Worm (Caenorhabditis elegans) whole organism, young adult: ENCODE data around the gene ceh-88.

Experiments used
- C17E4.6 ChIP-seq: fragments of 200-800 bp; sonication (Bioruptor generic); IDR thresholded peaks from 2 replicates; pipeline ENCODE4 v1.3.6; 2022; ENCODE audit warnings: missing genetic modification reagents, missing genetic modification characterization, missing compliant biosample characterization
- F10E7.11 ChIP-seq: sonication (generic microtip); optimal IDR thresholded peaks from 2 replicates; lab custom pipeline; 2017; ENCODE audit warnings: mild to moderate bottlenecking, missing genetic modification characterization, moderate library complexity, missing compliant biosample characterization
- F37B4.10 ChIP-seq: fragments of 200-800 bp; sonication (Bioruptor generic); IDR thresholded peaks from 2 replicates; pipeline ENCODE4 v1.3.6; 2022; ENCODE audit warnings: missing genetic modification characterization, missing compliant biosample characterization
- F57A8.1 ChIP-seq: fragments of 200-800 bp; sonication (Bioruptor generic); optimal IDR thresholded peaks from 2 replicates; lab custom pipeline; 2018; ENCODE audit warnings: mild to moderate bottlenecking, missing genetic modification characterization, moderate library complexity, missing compliant biosample characterization
- K12H6.12 ChIP-seq: fragments of 200-800 bp; sonication (Bioruptor generic); optimal IDR thresholded peaks from 2 replicates; lab custom pipeline; 2018; ENCODE audit warnings: mild to moderate bottlenecking, missing genetic modification characterization, missing compliant biosample characterization
- T26A5.8 ChIP-seq: sonication (generic microtip); optimal IDR thresholded peaks from 2 replicates; lab custom pipeline; 2016; ENCODE audit warnings: missing genetic modification characterization, missing compliant biosample characterization
- Y53F4B.3 ChIP-seq: fragments of 200-800 bp; sonication (Bioruptor generic); IDR thresholded peaks from 2 replicates; pipeline ENCODE4 v1.3.6; 2022; ENCODE audit warnings: missing genetic modification reagents, missing genetic modification characterization, missing compliant biosample characterization
- Y79H2A.3 ChIP-seq: fragments of 200-800 bp; sonication (Bioruptor generic); conservative IDR thresholded peaks from 2 replicates; pipeline ENCODE4 v1.3.6; 2022; ENCODE audit warnings: missing genetic modification reagents, missing genetic modification characterization, missing compliant biosample characterization
- atf-7 ChIP-seq: sonication (generic microtip); optimal IDR thresholded peaks from 2 replicates; lab custom pipeline; 2017; ENCODE audit warnings: mild to moderate bottlenecking, missing genetic modification characterization, missing compliant biosample characterization
- attf-3 ChIP-seq: fragments of 200-800 bp; sonication (Bioruptor generic); conservative IDR thresholded peaks from 2 replicates; pipeline ENCODE4 v1.3.6; 2022; ENCODE audit warnings: missing genetic modification reagents, missing genetic modification characterization, missing compliant biosample characterization
- attf-6 ChIP-seq: fragments of 200-800 bp; sonication (Bioruptor generic); IDR thresholded peaks from 2 replicates; pipeline ENCODE4 v1.3.6; 2022; ENCODE audit warnings: missing genetic modification reagents, missing genetic modification characterization, missing compliant biosample characterization
- ccch-3 ChIP-seq: fragments of 200-800 bp; sonication (Bioruptor generic); optimal IDR thresholded peaks from 2 replicates; lab custom pipeline; 2018; ENCODE audit warnings: mild to moderate bottlenecking, missing genetic modification characterization, missing compliant biosample characterization
- cebp-2 ChIP-seq: fragments of 200-800 bp; sonication (Bioruptor generic); IDR thresholded peaks from 2 replicates; pipeline ENCODE4 v1.3.6; 2022; ENCODE audit warnings: missing genetic modification characterization, missing compliant biosample characterization
- ceh-58 ChIP-seq: fragments of 200-800 bp; sonication (Bioruptor generic); IDR thresholded peaks from 2 replicates; pipeline ENCODE4 v1.3.6; 2022; ENCODE audit warnings: missing genetic modification characterization, missing compliant biosample characterization
- efl-1 ChIP-seq: fragments of 150-350 bp; optimal IDR thresholded peaks from 2 replicates; lab custom pipeline; 2014; ENCODE audit warnings: missing biosample characterization, missing genetic modification reagents, missing genetic modification characterization
- egl-44 ChIP-seq: fragments of 200-800 bp; sonication (Bioruptor generic); IDR thresholded peaks from 2 replicates; pipeline ENCODE4 v1.3.6; 2022; ENCODE audit warnings: missing genetic modification reagents, missing genetic modification characterization, missing compliant biosample characterization
- egrh-3 ChIP-seq: fragments of 200-800 bp; sonication (Bioruptor generic); IDR thresholded peaks from 2 replicates; pipeline ENCODE4 v1.3.6; 2022; ENCODE audit warnings: missing genetic modification reagents, missing genetic modification characterization, missing compliant biosample characterization
- ekl-4 ChIP-seq: fragments of 200-800 bp; sonication (Bioruptor generic); IDR thresholded peaks from 2 replicates; pipeline ENCODE4 v1.3.6; 2022; ENCODE audit warnings: missing genetic modification reagents, missing genetic modification characterization, missing compliant biosample characterization
- ets-4 ChIP-seq: fragments of 200-800 bp; sonication (Bioruptor generic); optimal IDR thresholded peaks from 2 replicates; lab custom pipeline; 2018; ENCODE audit warnings: mild to moderate bottlenecking, missing genetic modification characterization, missing compliant biosample characterization
- hlh-12 ChIP-seq: sonication (generic microtip); optimal IDR thresholded peaks from 2 replicates; lab custom pipeline; 2016; ENCODE audit warnings: missing genetic modification characterization, missing compliant biosample characterization
- hlh-26 ChIP-seq: fragments of 200-800 bp; sonication (Bioruptor generic); conservative IDR thresholded peaks from 2 replicates; pipeline ENCODE4 v1.3.6; 2022; ENCODE audit warnings: missing genetic modification reagents, missing genetic modification characterization, missing compliant biosample characterization
- lag-1 ChIP-seq: fragments of 200-800 bp; sonication (Bioruptor generic); IDR thresholded peaks from 2 replicates; pipeline ENCODE4 v1.3.6; 2022; ENCODE audit warnings: missing genetic modification reagents, missing genetic modification characterization, missing compliant biosample characterization
- madf-3 ChIP-seq: fragments of 200-800 bp; sonication (Bioruptor generic); IDR thresholded peaks from 2 replicates; pipeline ENCODE4 v1.3.6; 2022; ENCODE audit warnings: missing genetic modification reagents, missing genetic modification characterization, missing compliant biosample characterization
- mcd-1 ChIP-seq: fragments of 200-800 bp; sonication (Bioruptor generic); IDR thresholded peaks from 2 replicates; pipeline ENCODE4 v1.3.6; 2022; ENCODE audit warnings: missing genetic modification reagents, missing genetic modification characterization, missing compliant biosample characterization
- mel-28 ChIP-seq: sonication (generic microtip); optimal IDR thresholded peaks from 2 replicates; lab custom pipeline; 2016; ENCODE audit warnings: borderline replicate concordance, mild to moderate bottlenecking, missing genetic modification characterization, missing compliant biosample characterization
- nhr-90 ChIP-seq: sonication (generic microtip); optimal IDR thresholded peaks from 2 replicates; lab custom pipeline; 2016; ENCODE audit warnings: missing genotype, mild to moderate bottlenecking, missing genetic modification characterization, missing compliant biosample characterization
- rcor-1 ChIP-seq: fragments of 200-800 bp; sonication (Bioruptor generic); IDR thresholded peaks from 2 replicates; pipeline ENCODE4 v1.3.6; 2022; ENCODE audit warnings: missing genetic modification reagents, missing genetic modification characterization, missing compliant biosample characterization
- rpc-1 ChIP-seq, 2 experiments: fragments of 150-350 bp in 1 of 2; sonication (generic microtip) in 1 of 2; optimal IDR thresholded peaks; 2 replicates each; lab custom pipeline; 2014 to 2018; ENCODE audit warnings: missing biosample characterization in 1 of 2, missing genetic modification characterization in 1 of 2, missing genetic modification reagents in 1 of 2, missing genotype in 1 of 2
- snpc-1.3 ChIP-seq: sonication (generic microtip); optimal IDR thresholded peaks from 2 replicates; lab custom pipeline; 2017; ENCODE audit warnings: missing genetic modification characterization, mild to moderate bottlenecking, missing compliant biosample characterization, antibody characterized with exemption, moderate library complexity, missing genotype, missing genetic modification reagents; ENCODE audit not compliant: insufficient read depth
- snpc-3.4 ChIP-seq: sonication (generic microtip); optimal IDR thresholded peaks from 2 replicates; lab custom pipeline; 2017; ENCODE audit warnings: missing genetic modification characterization, mild to moderate bottlenecking, missing compliant biosample characterization, antibody characterized with exemption, moderate library complexity, missing genotype, missing genetic modification reagents
- snpc-4 ChIP-seq, 5 experiments: fragments of 150-350 bp in 1 of 5; sonication (generic microtip) in 4 of 5; optimal IDR thresholded peaks; 2 replicates each; lab custom pipeline; 2014 to 2018; ENCODE audit warnings: missing genetic modification characterization in 5 of 5, missing biosample characterization in 3 of 5, antibody characterized with exemption in 2 of 5, mild to moderate bottlenecking in 2 of 5, missing compliant biosample characterization in 2 of 5, missing genotype in 2 of 5, moderate library complexity in 2 of 5, missing genetic modification reagents in 1 of 5
- sptf-2 ChIP-seq: fragments of 200-800 bp; sonication (Bioruptor generic); optimal IDR thresholded peaks from 2 replicates; lab custom pipeline; 2018; ENCODE audit warnings: mild to moderate bottlenecking, missing genetic modification characterization, missing compliant biosample characterization
- unc-130 ChIP-seq: sonication (generic microtip); optimal IDR thresholded peaks from 2 replicates; lab custom pipeline; 2016; ENCODE audit warnings: missing genetic modification reagents, missing genetic modification characterization, missing compliant biosample characterization
- xnd-1 ChIP-seq: sonication (generic microtip); optimal IDR thresholded peaks from 2 replicates; lab custom pipeline; 2016; ENCODE audit warnings: missing genotype, missing genetic modification reagents, missing genetic modification characterization, missing compliant biosample characterization
- zfh-2 ChIP-seq: fragments of 200-800 bp; sonication (Bioruptor generic); conservative IDR thresholded peaks from 2 replicates; pipeline ENCODE4 v1.3.6; 2022; ENCODE audit warnings: missing genetic modification reagents, missing genetic modification characterization, missing compliant biosample characterization
- ztf-25 ChIP-seq: fragments of 200-800 bp; sonication (Bioruptor generic); IDR thresholded peaks from 2 replicates; pipeline ENCODE4 v1.3.6; 2022; ENCODE audit warnings: missing genetic modification reagents, missing genetic modification characterization, missing compliant biosample characterization

The ceh-88 gene

DNA sequence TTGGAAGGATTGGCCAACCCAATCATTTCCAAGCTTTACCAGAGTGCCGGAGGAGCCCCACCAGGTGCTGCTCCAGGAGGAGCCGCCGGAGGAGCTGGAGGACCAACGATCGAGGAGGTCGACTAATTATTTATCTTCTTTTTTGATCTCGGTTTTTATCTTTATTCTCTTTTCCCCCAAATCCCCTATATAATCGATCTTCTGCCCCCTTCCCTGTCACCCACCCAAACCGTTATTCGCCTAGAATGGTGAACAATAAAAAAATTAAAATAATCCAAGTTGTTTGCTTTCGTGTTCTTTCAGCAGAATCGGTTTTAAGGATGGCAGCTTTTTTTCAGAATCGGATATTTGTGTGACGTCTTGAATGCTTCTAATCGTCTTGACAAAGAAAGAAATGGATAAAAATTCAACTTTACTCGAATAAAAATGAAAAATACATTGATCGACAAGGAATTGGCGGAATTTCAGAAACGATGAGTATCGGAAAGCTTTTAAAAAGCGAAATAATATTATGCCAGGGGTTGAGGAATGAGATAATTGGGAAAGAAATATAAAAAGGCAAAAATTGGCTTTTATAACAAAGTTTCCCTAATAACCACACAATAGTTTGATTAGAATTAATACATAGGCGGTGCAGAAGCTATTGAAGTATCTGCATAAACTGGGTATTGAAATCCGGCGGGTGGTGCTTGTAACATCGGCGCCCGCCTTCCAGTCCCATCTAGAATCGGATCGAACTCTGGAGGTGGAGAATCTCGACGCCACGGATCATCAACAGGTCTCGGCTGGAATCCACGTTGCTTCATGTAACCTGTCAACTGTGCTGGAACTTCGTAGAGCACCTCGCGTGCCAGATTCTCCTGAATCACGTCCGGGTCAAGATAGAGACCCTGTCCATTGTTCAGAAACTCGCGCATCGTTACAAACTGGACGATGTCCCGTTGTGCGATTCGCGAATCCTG lies 47.6 kb upstream of the ceh-88 start (continued):
- TF ChIP-seq Y79H2A.3 (GFP tag; lab: Robert Waterston, UW) (no peak), hlh-26 (GFP tag; lab: Robert Waterston, UW) (no peak), zfh-2 (GFP tag; lab: Robert Waterston, UW) (peak; percentile 96), F57A8.1 (GFP tag; lab: Kevin White, UChicago) (no peak), rpc-1 (optimal IDR thresholded peaks at IDR 0.05; lab: Kevin White, UChicago) (no peak), rpc-1 (tag; optimal IDR thresholded peaks at IDR 0.05; lab: Kevin White, UChicago) (no peak), C17E4.6 (GFP tag; lab: Robert Waterston, UW) (peak; percentile 33; the same call in 1 of the 2 replicates), xnd-1 (tag; lab: Kevin White, UChicago) (no peak), F10E7.11 (peak; percentile 67), madf-3 (GFP tag; lab: Robert Waterston, UW) (peak; percentile 92; the same call in 1 of the 2 replicates), attf-6 (GFP tag; lab: Robert Waterston, UW) (peak; percentile 97), nhr-90 (tag; lab: Kevin White, UChicago) (peak; percentile 35), efl-1 (GFP tag; lab: Kevin White, UChicago) (peak; percentile 31), ekl-4 (peak; percentile 89), K12H6.12 (tag; lab: Kevin White, UChicago) (peak; percentile 75), F37B4.10 (no peak), ztf-25 (GFP tag; lab: Robert Waterston, UW) (no peak), egl-44 (GFP tag; lab: Robert Waterston, UW) (peak; percentile 56; the same call in 1 of the 2 replicates), snpc-3.4 (peak; percentile 91), snpc-4 (GFP tag; optimal IDR thresholded peaks at IDR 0.05; lab: Kevin White, UChicago) (peak; percentile 69), snpc-4 (tag; optimal IDR thresholded peaks at IDR 0.05; lab: Kevin White, UChicago) (peak; percentile 69 to 93 (median 79)), attf-3 (GFP tag; lab: Robert Waterston, UW) (no peak), lag-1 (GFP tag; lab: Robert Waterston, UW) (no peak), ccch-3 (GFP tag; lab: Kevin White, UChicago) (peak; percentile 64), T26A5.8 (peak; percentile 96), atf-7 (tag; lab: Kevin White, UChicago) (peak; percentile 94), sptf-2 (GFP tag; lab: Kevin White, UChicago) (no peak), Y53F4B.3 (GFP tag; lab: Robert Waterston, UW) (no peak), hlh-12 (peak; percentile 9), cebp-2 (GFP tag; lab: Robert Waterston, UW) (no peak), mel-28 (peak; percentile 49), snpc-1.3 (tag; lab: Kevin White, UChicago) (peak; percentile 95), ceh-58 (GFP tag; lab: Robert Waterston, UW) (peak; percentile 89; the same call in 1 of the 2 replicates), mcd-1 (GFP tag; lab: Robert Waterston, UW) (peak; percentile 63), rcor-1 (GFP tag; lab: Robert Waterston, UW) (peak; percentile 84), unc-130 (GFP tag; lab: Kevin White, UChicago) (peak; percentile 58), egrh-3 (GFP tag; lab: Robert Waterston, UW) (peak; percentile 88)
- TF ChIP-seq, all 124 proteins: peak for 91

DNA sequence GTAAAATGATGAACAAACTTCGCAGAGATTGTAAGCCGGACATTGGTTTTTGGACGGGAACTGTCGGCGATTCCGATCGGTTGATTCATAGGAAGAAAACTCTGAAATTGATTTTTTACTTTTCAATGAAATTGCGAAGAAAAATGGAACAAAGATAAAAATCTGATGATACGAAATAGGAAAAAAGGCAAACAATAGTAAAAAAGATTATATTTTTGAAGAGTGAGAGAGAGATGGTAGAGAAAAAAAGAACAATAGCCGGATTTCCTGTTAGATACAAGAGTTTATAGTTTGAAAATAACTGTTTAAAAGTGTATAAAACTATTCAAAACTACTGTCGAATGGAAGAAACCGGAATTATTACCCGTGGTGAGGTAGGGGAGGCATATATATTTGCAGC lies 44.9 kb upstream of the ceh-88 start, which contains the start of gene nra-1:
Gene nra-1, minus strand, starts transcription at position 101 of the 400 bp plus-strand sequence.
- TF ChIP-seq xnd-1 (tag; lab: Kevin White, UChicago) (no peak), atf-7 (tag; lab: Kevin White, UChicago) (no peak), ets-4 (GFP tag; lab: Kevin White, UChicago) (no peak)
